Worm (Caenorhabditis elegans) whole organism, L3 larva: ENCODE data around the gene F54E7.9.
A peak's percentile ranks its signal among the peaks of the same experiment; 100 is the strongest.

Experiments used
- ZK546.5 ChIP-seq: sonication (generic microtip); optimal IDR thresholded peaks from 2 replicates; lab custom pipeline; 2017; ENCODE audit warnings: missing biosample characterization, missing genetic modification characterization
- daf-12 ChIP-seq: fragments of 150-350 bp; optimal IDR thresholded peaks from 2 replicates; lab custom pipeline; 2014; ENCODE audit warnings: missing biosample characterization, missing genetic modification reagents, missing genetic modification characterization
- fkh-2 ChIP-seq: fragments of 150-350 bp; optimal IDR thresholded peaks from 2 replicates; lab custom pipeline; 2014; ENCODE audit warnings: missing biosample characterization, missing genetic modification reagents, missing genetic modification characterization
- jun-1 ChIP-seq: fragments of 150-350 bp; optimal IDR thresholded peaks from 2 replicates; lab custom pipeline; 2014; ENCODE audit warnings: missing biosample characterization, missing genetic modification reagents, missing genetic modification characterization
- lin-15B ChIP-seq: fragments of 150-350 bp; optimal IDR thresholded peaks from 2 replicates; lab custom pipeline; 2014; ENCODE audit warnings: missing biosample characterization, missing genetic modification characterization
- nfya-1 ChIP-seq: sonication (generic microtip); optimal IDR thresholded peaks from 2 replicates; lab custom pipeline; 2017; ENCODE audit warnings: missing genetic modification characterization, mild to moderate bottlenecking, missing compliant biosample characterization, antibody characterized with exemption, moderate library complexity; ENCODE audit not compliant: insufficient read depth
- nhr-23 ChIP-seq: fragments of 150-350 bp; optimal IDR thresholded peaks from 2 replicates; lab custom pipeline; 2014; ENCODE audit warnings: missing biosample characterization, missing genetic modification reagents, missing genetic modification characterization
- nhr-28 ChIP-seq: fragments of 150-350 bp; optimal IDR thresholded peaks from 2 replicates; lab custom pipeline; 2014; ENCODE audit warnings: missing biosample characterization, missing genetic modification characterization
- pha-4 ChIP-seq: fragments of 150-350 bp; optimal IDR thresholded peaks from 2 replicates; lab custom pipeline; 2014; ENCODE audit warnings: missing biosample characterization, missing genetic modification reagents, missing genetic modification characterization
- pqm-1 ChIP-seq: fragments of 150-350 bp; optimal IDR thresholded peaks from 2 replicates; lab custom pipeline; 2017; ENCODE audit warnings: missing biosample characterization, missing genetic modification characterization, inconsistent platforms
- sea-2 ChIP-seq: fragments of 150-350 bp; sonication (generic microtip); optimal IDR thresholded peaks from 4 replicates; lab custom pipeline; 2014; ENCODE audit warnings: missing biosample characterization, missing genetic modification reagents, missing genetic modification characterization
- tbx-2 ChIP-seq: sonication (generic microtip); optimal IDR thresholded peaks from 2 replicates; lab custom pipeline; 2016; ENCODE audit warnings: mild to moderate bottlenecking, missing genetic modification characterization, missing compliant biosample characterization
- unc-62 ChIP-seq: fragments of 150-350 bp; sonication (generic microtip); optimal IDR thresholded peaks from 4 replicates; lab custom pipeline; 2014; ENCODE audit warnings: missing biosample characterization, missing genetic modification reagents, missing genetic modification characterization

ce11 chrIII:5639893-5640292 is 37.8 kb downstream of the F54E7.9 start:
- peak; percentile 85 for TF ChIP-seq nfya-1 (tag; lab: Kevin White, UChicago)
- TF ChIP-seq jun-1 (tag; lab: Kevin White, UChicago) = no peak
- TF ChIP-seq tbx-2 (tag; lab: Kevin White, UChicago) = no peak
- TF ChIP-seq daf-12 (tag; lab: Kevin White, UChicago) = no peak
- TF ChIP-seq fkh-2 (tag; lab: Kevin White, UChicago) = no peak
- TF ChIP-seq pha-4 (tag; lab: Kevin White, UChicago) = no peak
- no peak for TF ChIP-seq nhr-28
- no peak for TF ChIP-seq ZK546.5
- no peak for TF ChIP-seq sea-2 (GFP tag; lab: Kevin White, UChicago)
- TF ChIP-seq pqm-1 (tag; lab: Kevin White, UChicago) = no peak
- no peak for TF ChIP-seq unc-62 (GFP tag; lab: Kevin White, UChicago)
- peak; percentile 36 for TF ChIP-seq lin-15B (tag; lab: Kevin White, UChicago)
- TF ChIP-seq nhr-23 (tag; lab: Kevin White, UChicago) = no peak
